Worm (Caenorhabditis elegans) whole organism, mixed stage, embryonic: ENCODE measurements around the gene Y46H3D.8.

Experiments
- mab-5 ChIP-seq: fragments of 150-350 bp; optimal IDR thresholded peaks from 2 replicates; lab custom pipeline; 2014; ENCODE audit warnings: missing biosample characterization, missing genetic modification characterization
- nhr-28 ChIP-seq: fragments of 150-350 bp; optimal IDR thresholded peaks from 2 replicates; lab custom pipeline; 2014; ENCODE audit warnings: missing biosample characterization, missing genetic modification characterization
- nhr-76 ChIP-seq: sonication (generic microtip); optimal IDR thresholded peaks from 2 replicates; lab custom pipeline; 2017; ENCODE audit warnings: missing biosample characterization, missing genetic modification characterization
- pha-4 ChIP-seq: fragments of 150-350 bp; optimal IDR thresholded peaks from 2 replicates; lab custom pipeline; 2018; ENCODE audit warnings: missing biosample characterization, missing genetic modification reagents, missing genetic modification characterization
- sptf-1 ChIP-seq: sonication (generic microtip); optimal IDR thresholded peaks from 2 replicates; lab custom pipeline; 2017; ENCODE audit warnings: mild to moderate bottlenecking, missing genetic modification characterization, moderate library complexity, missing compliant biosample characterization

- TF ChIP-seq pha-4 (no peak), nhr-76 (tag; lab: Kevin White, UChicago) (no peak), nhr-28 (no peak), mab-5 (tag; lab: Kevin White, UChicago) (no peak), sptf-1 (tag; lab: Kevin White, UChicago) (no peak)
Observed at ce11 chrV:1585411-1585810, 45.6 kb downstream of the Y46H3D.8 start, which contains the start of gene F16B4.7.
